Worm (Caenorhabditis elegans) whole organism, L3 larva: ENCODE data around the gene daf-4.

Experiments
- ama-1 ChIP-seq: fragments of 150-350 bp; optimal IDR thresholded peaks from 2 replicates; lab custom pipeline; 2018
- daf-12 ChIP-seq: fragments of 150-350 bp; optimal IDR thresholded peaks from 2 replicates; lab custom pipeline; 2014; ENCODE audit warnings: missing biosample characterization, missing genetic modification reagents, missing genetic modification characterization
- fkh-10 ChIP-seq: sonication (generic microtip); optimal IDR thresholded peaks from 2 replicates; lab custom pipeline; 2017; ENCODE audit warnings: missing biosample characterization, missing genetic modification reagents, missing genetic modification characterization
- lin-39 ChIP-seq: fragments of 150-350 bp; optimal IDR thresholded peaks from 2 replicates; lab custom pipeline; 2018; ENCODE audit warnings: missing biosample characterization, missing genetic modification reagents, missing genetic modification characterization
- nfya-1 ChIP-seq: sonication (generic microtip); optimal IDR thresholded peaks from 2 replicates; lab custom pipeline; 2017; ENCODE audit warnings: missing genetic modification characterization, mild to moderate bottlenecking, missing compliant biosample characterization, antibody characterized with exemption, moderate library complexity; ENCODE audit not compliant: insufficient read depth
- pqm-1 ChIP-seq: fragments of 150-350 bp; optimal IDR thresholded peaks from 2 replicates; lab custom pipeline; 2017; ENCODE audit warnings: missing biosample characterization, missing genetic modification characterization, inconsistent platforms

DNA sequence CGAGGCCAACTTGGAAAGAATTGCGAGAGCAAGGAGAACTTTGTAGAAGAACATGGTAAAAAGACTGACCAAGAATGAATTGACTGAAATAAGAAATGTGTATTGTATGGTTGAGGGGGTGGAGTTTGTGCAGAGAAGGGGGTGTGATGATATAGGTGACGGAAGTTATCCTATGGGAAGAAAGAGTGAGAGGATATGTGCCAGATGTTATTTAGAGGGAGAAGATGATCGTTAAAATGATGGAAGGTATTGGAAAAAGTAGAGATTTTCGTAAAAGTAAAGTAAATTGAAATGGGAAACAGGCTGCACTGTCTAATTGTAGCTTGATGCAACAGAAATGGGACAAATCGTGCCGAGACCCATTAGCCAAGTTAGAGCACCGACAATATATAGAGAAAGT lies 32.0 kb downstream of the daf-4 start, which contains the start of gene sdz-21:
- TF ChIP-seq pqm-1 (tag; lab: Kevin White, UChicago) (no peak), ama-1 (lab: Kevin White, UChicago) (no peak), daf-12 (tag; lab: Kevin White, UChicago) (no peak), nfya-1 (tag; lab: Kevin White, UChicago) (no peak), fkh-10 (no peak), lin-39 (tag; lab: Kevin White, UChicago) (no peak)
